Worm (Caenorhabditis elegans) whole organism, mixed stage, embryonic: Measurements from ENCODE around the gene ergi-3.

Experiments
- ces-1 ChIP-seq: fragments of 150-350 bp; optimal IDR thresholded peaks from 2 replicates; lab custom pipeline; 2014; ENCODE audit warnings: missing biosample characterization, missing genetic modification reagents, missing genetic modification characterization
- drap-1 ChIP-seq: fragments of 200-800 bp; sonication (Bioruptor generic); optimal IDR thresholded peaks from 3 replicates; lab custom pipeline; 2018; ENCODE audit warnings: mild to moderate bottlenecking, missing genetic modification characterization, missing compliant biosample characterization
- ham-2 ChIP-seq: fragments of 200-800 bp; sonication (Bioruptor generic); optimal IDR thresholded peaks from 2 replicates; lab custom pipeline; 2018; ENCODE audit warnings: mild to moderate bottlenecking, missing genetic modification characterization, missing compliant biosample characterization
- lsy-2 ChIP-seq: fragments of 150-350 bp; optimal IDR thresholded peaks from 2 replicates; lab custom pipeline; 2014; ENCODE audit warnings: missing biosample characterization, missing genetic modification characterization
- mab-5 ChIP-seq: fragments of 150-350 bp; optimal IDR thresholded peaks from 2 replicates; lab custom pipeline; 2014; ENCODE audit warnings: missing biosample characterization, missing genetic modification characterization
- nhr-237 ChIP-seq: fragments of 150-350 bp; optimal IDR thresholded peaks from 2 replicates; lab custom pipeline; 2014; ENCODE audit warnings: missing biosample characterization, missing genetic modification characterization
- pha-4 ChIP-seq: fragments of 150-350 bp; optimal IDR thresholded peaks from 2 replicates; lab custom pipeline; 2018; ENCODE audit warnings: missing biosample characterization, missing genetic modification reagents, missing genetic modification characterization
- sem-2 ChIP-seq: fragments of 200-800 bp; sonication (Bioruptor generic); optimal IDR thresholded peaks from 2 replicates; lab custom pipeline; 2018; ENCODE audit warnings: mild to moderate bottlenecking, missing genetic modification characterization, missing compliant biosample characterization
- snpc-4 ChIP-seq: fragments of 150-350 bp; optimal IDR thresholded peaks from 2 replicates; lab custom pipeline; 2014; ENCODE audit warnings: missing biosample characterization, missing genetic modification characterization
- tbx-8 ChIP-seq: fragments of 200-800 bp; sonication (Bioruptor generic); optimal IDR thresholded peaks from 2 replicates; lab custom pipeline; 2018; ENCODE audit warnings: mild to moderate bottlenecking, missing genetic modification characterization, moderate library complexity, missing compliant biosample characterization
- unc-39 ChIP-seq: fragments of 150-350 bp; optimal IDR thresholded peaks from 2 replicates; lab custom pipeline; 2014; ENCODE audit warnings: missing biosample characterization, missing genetic modification characterization
- unc-62 ChIP-seq: fragments of 150-350 bp; optimal IDR thresholded peaks from 2 replicates; lab custom pipeline; 2014; ENCODE audit warnings: missing biosample characterization, missing genetic modification reagents, missing genetic modification characterization
- zip-8 ChIP-seq: fragments of 150-350 bp; optimal IDR thresholded peaks from 2 replicates; lab custom pipeline; 2014; ENCODE audit warnings: missing biosample characterization, missing genetic modification characterization
- ztf-11 ChIP-seq: fragments of 150-350 bp; optimal IDR thresholded peaks from 2 replicates; lab custom pipeline; 2014; ENCODE audit warnings: missing biosample characterization, missing genetic modification characterization

- TF ChIP-seq nhr-237 (tag; lab: Kevin White, UChicago) (no peak), mab-5 (no peak), unc-39 (tag; lab: Kevin White, UChicago) (no peak), unc-62 (GFP tag; lab: Kevin White, UChicago) (peak; percentile 28), ham-2 (GFP tag; lab: Kevin White, UChicago) (no peak), snpc-4 (no peak), pha-4 (no peak), ztf-11 (no peak), ces-1 (no peak), lsy-2 (tag; lab: Kevin White, UChicago) (no peak), tbx-8 (GFP tag; lab: Kevin White, UChicago) (no peak), sem-2 (no peak), drap-1 (GFP tag; lab: Kevin White, UChicago) (no peak), zip-8 (tag; lab: Kevin White, UChicago) (no peak)
Observed at ce11 chrX:15626119-15626850, 9.7 kb upstream of the ergi-3 start.
